Fruit fly (Drosophila melanogaster) whole organism, embryonic: Measurements from ENCODE around the gene CG18266.
A peak's percentile ranks its signal among the peaks of the same experiment; 100 is the strongest.

ENCODE experiments used
- Aef1 ChIP-seq: fragments of 200-800 bp; sonication (Bioruptor generic); IDR thresholded peaks from 3 replicates; pipeline ENCODE4 v1.3.6; 2022; ENCODE audit warnings: missing biosample characterization, missing genetic modification characterization
- Awh ChIP-seq: fragments of 200-800 bp; sonication (Bioruptor generic); IDR thresholded peaks from 2 replicates; pipeline ENCODE4, ENCODE4 v1.3.6; 2022; ENCODE audit warnings: missing biosample characterization, missing genetic modification characterization
- B-H1 ChIP-seq: fragments of 200-800 bp; sonication (Bioruptor generic); IDR thresholded peaks from 3 replicates; pipeline ENCODE4 v1.3.6; 2022; ENCODE audit warnings: missing biosample characterization, missing genetic modification characterization
- CG10267 ChIP-seq: fragments of 200-800 bp; sonication (Bioruptor generic); optimal IDR thresholded peaks from 2 replicates; lab custom pipeline; 2018; ENCODE audit warnings: missing biosample characterization, mild to moderate bottlenecking, missing genetic modification characterization, moderate library complexity
- CG10321 ChIP-seq: fragments of 200-800 bp; sonication (Bioruptor generic); IDR thresholded peaks from 2 replicates; pipeline ENCODE4 v1.3.6; 2022; ENCODE audit warnings: missing biosample characterization, missing genetic modification characterization
- CG11696 ChIP-seq: fragments of 200-800 bp; sonication (Bioruptor generic); IDR thresholded peaks from 2 replicates; pipeline ENCODE4 v1.3.6; 2022; ENCODE audit warnings: missing biosample characterization, missing genetic modification characterization
- CG12155 ChIP-seq: fragments of 200-800 bp; sonication (Bioruptor generic); optimal IDR thresholded peaks from 3 replicates; lab custom pipeline; 2016; ENCODE audit warnings: missing biosample characterization, missing genetic modification characterization
- CG12391 ChIP-seq: fragments of 200-800 bp; sonication (Bioruptor generic); optimal IDR thresholded peaks from 3 replicates; lab custom pipeline; 2018; ENCODE audit warnings: missing biosample characterization, mild to moderate bottlenecking, missing genetic modification characterization, moderate library complexity
- CG12942 ChIP-seq: fragments of 200-800 bp; sonication (Bioruptor generic); optimal IDR thresholded peaks from 3 replicates; lab custom pipeline; 2016; ENCODE audit warnings: missing biosample characterization, missing genetic modification characterization
- CG14965 ChIP-seq: fragments of 200-800 bp; sonication (Bioruptor generic); optimal IDR thresholded peaks from 2 replicates; lab custom pipeline; 2016; ENCODE audit warnings: missing biosample characterization, missing genetic modification characterization, borderline replicate concordance
- CG16863 ChIP-seq: fragments of 200-800 bp; sonication (Bioruptor generic); optimal IDR thresholded peaks from 3 replicates; lab custom pipeline; 2016; ENCODE audit warnings: missing biosample characterization, missing genetic modification characterization
- CG17186 ChIP-seq: fragments of 200-800 bp; sonication (Bioruptor generic); optimal IDR thresholded peaks from 3 replicates; lab custom pipeline; 2017; ENCODE audit warnings: missing biosample characterization, missing genetic modification reagents, missing genetic modification characterization
- CG17568 ChIP-seq: fragments of 200-800 bp; sonication (Bioruptor generic); optimal IDR thresholded peaks from 2 replicates; lab custom pipeline; 2018; ENCODE audit warnings: missing biosample characterization, mild to moderate bottlenecking, missing genetic modification characterization, moderate library complexity
- CG17612 ChIP-seq: fragments of 200-800 bp; sonication (Bioruptor generic); IDR thresholded peaks from 2 replicates; pipeline ENCODE4 v1.3.6; 2022; ENCODE audit warnings: missing biosample characterization, missing genetic modification characterization
- CG3163 ChIP-seq: fragments of 200-800 bp; sonication (Bioruptor generic); optimal IDR thresholded peaks from 3 replicates; lab custom pipeline; 2016; ENCODE audit warnings: missing biosample characterization, missing genetic modification characterization
- CG4404 ChIP-seq: fragments of 200-800 bp; sonication (Bioruptor generic); IDR thresholded peaks from 2 replicates; pipeline ENCODE4 v1.3.6; 2022; ENCODE audit warnings: missing biosample characterization, missing genetic modification characterization
- CG6813 ChIP-seq: fragments of 200-800 bp; sonication (Bioruptor generic); optimal IDR thresholded peaks from 2 replicates; lab custom pipeline; 2017; ENCODE audit warnings: missing biosample characterization, missing genetic modification characterization, mild to moderate bottlenecking, moderate library complexity, missing genetic modification reagents
- CG7963 ChIP-seq: fragments of 200-800 bp; sonication (Bioruptor generic); IDR thresholded peaks from 3 replicates; pipeline ENCODE4 v1.3.6; 2022; ENCODE audit warnings: missing biosample characterization, missing genetic modification characterization; ENCODE audit not compliant: partially characterized antibody
- CG8924 ChIP-seq: fragments of 200-800 bp; optimal IDR thresholded peaks from 3 replicates; lab custom pipeline; 2019; ENCODE audit warnings: missing biosample characterization, mild to moderate bottlenecking, missing genetic modification characterization, moderate library complexity
- Drgx ChIP-seq: fragments of 200-800 bp; sonication (Bioruptor generic); IDR thresholded peaks from 2 replicates; pipeline ENCODE4 v1.3.6; 2022; ENCODE audit warnings: missing biosample characterization, missing genetic modification characterization
- ERR ChIP-seq: fragments of 200-800 bp; sonication (Bioruptor generic); optimal IDR thresholded peaks from 2 replicates; lab custom pipeline; 2016; ENCODE audit warnings: missing biosample characterization, missing genetic modification characterization
- HLH54F ChIP-seq: fragments of 200-800 bp; sonication (Bioruptor generic); optimal IDR thresholded peaks from 3 replicates; lab custom pipeline; 2016; ENCODE audit warnings: missing biosample characterization, missing genetic modification characterization
- Hand ChIP-seq: fragments of 200-800 bp; sonication (Bioruptor generic); optimal IDR thresholded peaks from 2 replicates; lab custom pipeline; 2017; ENCODE audit warnings: mild to moderate bottlenecking, missing biosample characterization, missing genetic modification reagents, missing genetic modification characterization
- HmgZ ChIP-seq: fragments of 200-800 bp; sonication (Bioruptor generic); optimal IDR thresholded peaks from 2 replicates; lab custom pipeline; 2018; ENCODE audit warnings: missing biosample characterization, mild to moderate bottlenecking, missing genetic modification characterization
- Hmx ChIP-seq: fragments of 200-800 bp; sonication (Bioruptor generic); optimal IDR thresholded peaks from 2 replicates; lab custom pipeline; 2016; ENCODE audit warnings: missing biosample characterization, missing genetic modification characterization
- Lpt ChIP-seq: fragments of >200 bp; optimal IDR thresholded peaks from 2 replicates; lab custom pipeline; 2018; ENCODE audit warnings: missing biosample characterization, missing genetic modification characterization
- Meics ChIP-seq: fragments of 200-800 bp; sonication (Bioruptor generic); optimal IDR thresholded peaks from 2 replicates; lab custom pipeline; 2017; ENCODE audit warnings: missing biosample characterization, mild to moderate bottlenecking, missing genetic modification characterization
- Nf-YA ChIP-seq: fragments of 200-800 bp; sonication (Bioruptor generic); IDR thresholded peaks from 2 replicates; pipeline ENCODE4 v1.3.6; 2022; ENCODE audit warnings: missing biosample characterization, missing genetic modification characterization
- Nf-YB ChIP-seq: fragments of 200-800 bp; sonication (Bioruptor generic); optimal IDR thresholded peaks from 3 replicates; lab custom pipeline; 2019; ENCODE audit warnings: missing biosample characterization, mild to moderate bottlenecking, missing genetic modification characterization, moderate library complexity
- Pdp1 ChIP-seq, 2 experiments: fragments of 200-800 bp; sonication (Bioruptor generic); optimal IDR thresholded peaks; 3 replicates each; lab custom pipeline; 2016; ENCODE audit warnings: missing biosample characterization in 2 of 2, missing genetic modification characterization in 2 of 2, mild to moderate bottlenecking in 1 of 2, moderate library complexity in 1 of 2
- Sox100B ChIP-seq: fragments of 200-800 bp; sonication (Bioruptor generic); optimal IDR thresholded peaks from 3 replicates; lab custom pipeline; 2018; ENCODE audit warnings: missing biosample characterization, mild to moderate bottlenecking, missing genetic modification characterization
- Xrp1 ChIP-seq: fragments of 200-800 bp; sonication (Bioruptor generic); IDR thresholded peaks from 2 replicates; pipeline ENCODE4 v1.3.6; 2022; ENCODE audit warnings: missing biosample characterization, missing genetic modification characterization
- amos ChIP-seq: fragments of 200-800 bp; sonication (Bioruptor generic); IDR thresholded peaks from 2 replicates; pipeline ENCODE4 v1.3.6; 2022; ENCODE audit warnings: missing biosample characterization, missing genetic modification characterization; ENCODE audit not compliant: partially characterized antibody
- btn ChIP-seq: fragments of 200-800 bp; sonication (Bioruptor generic); optimal IDR thresholded peaks from 2 replicates; lab custom pipeline; 2016; ENCODE audit warnings: missing biosample characterization, missing genetic modification characterization
- cato ChIP-seq: fragments of 200-800 bp; sonication (Bioruptor generic); optimal IDR thresholded peaks from 2 replicates; lab custom pipeline; 2016; ENCODE audit warnings: missing biosample characterization, missing genetic modification characterization, borderline replicate concordance
- crol ChIP-seq: fragments of 200-800 bp; sonication (Bioruptor generic); IDR thresholded peaks from 2 replicates; pipeline ENCODE4 v1.3.6; 2022; ENCODE audit warnings: missing biosample characterization, missing genetic modification characterization
- cwo ChIP-seq: fragments of 200-800 bp; sonication (Bioruptor generic); optimal IDR thresholded peaks from 3 replicates; lab custom pipeline; 2017; ENCODE audit warnings: missing biosample characterization, missing genetic modification characterization, mild to moderate bottlenecking, moderate library complexity, missing genetic modification reagents
- disco-r ChIP-seq: fragments of 200-800 bp; sonication (Bioruptor generic); optimal IDR thresholded peaks from 2 replicates; lab custom pipeline; 2016; ENCODE audit warnings: missing biosample characterization, missing genetic modification characterization
- fd64A ChIP-seq: fragments of 200-800 bp; sonication (Bioruptor generic); optimal IDR thresholded peaks from 3 replicates; lab custom pipeline; 2018; ENCODE audit warnings: missing biosample characterization, mild to moderate bottlenecking, missing genetic modification characterization
- ftz-f1 ChIP-seq: fragments of 200-800 bp; sonication (Bioruptor generic); optimal IDR thresholded peaks from 2 replicates; lab custom pipeline; 2016; ENCODE audit warnings: missing biosample characterization, missing genetic modification characterization
- fu2 ChIP-seq: fragments of 200-800 bp; sonication (Bioruptor generic); optimal IDR thresholded peaks from 2 replicates; lab custom pipeline; 2016; ENCODE audit warnings: missing biosample characterization, missing genetic modification characterization
- gt ChIP-seq: fragments of 200-800 bp; sonication (Bioruptor generic); IDR thresholded peaks from 2 replicates; pipeline ENCODE4 v1.3.6; 2022; ENCODE audit warnings: missing biosample characterization, missing genetic modification characterization
- hb ChIP-seq: fragments of 200-800 bp; sonication (Bioruptor generic); IDR thresholded peaks from 3 replicates; pipeline ENCODE4 v1.3.6; 2022; ENCODE audit warnings: missing biosample characterization, missing genetic modification characterization; ENCODE audit not compliant: partially characterized antibody
- insv ChIP-seq, 2 experiments: fragments of 200-800 bp; sonication (Bioruptor generic); optimal IDR thresholded peaks; 3 replicates each; lab custom pipeline; 2016 to 2018; ENCODE audit warnings: missing biosample characterization in 2 of 2, missing genetic modification characterization in 2 of 2
- jigr1 ChIP-seq: fragments of 200-800 bp; sonication (Bioruptor generic); IDR thresholded peaks from 3 replicates; pipeline ENCODE4 v1.3.6; 2022; ENCODE audit warnings: missing biosample characterization, missing genetic modification characterization
- mirr ChIP-seq: fragments of 200-800 bp; sonication (Bioruptor generic); optimal IDR thresholded peaks from 3 replicates; lab custom pipeline; 2018; ENCODE audit warnings: missing biosample characterization, mild to moderate bottlenecking, missing genetic modification characterization
- pho ChIP-seq: fragments of 200-800 bp; sonication (Bioruptor generic); optimal IDR thresholded peaks from 2 replicates; lab custom pipeline; 2016; ENCODE audit warnings: missing biosample characterization, missing genetic modification characterization
- rib ChIP-seq: fragments of 200-800 bp; sonication (Bioruptor generic); IDR thresholded peaks from 2 replicates; pipeline ENCODE4 v1.3.6; 2022; ENCODE audit warnings: missing biosample characterization, missing genetic modification characterization
- slbo ChIP-seq: fragments of 200-800 bp; sonication (Bioruptor generic); IDR thresholded peaks from 2 replicates; pipeline ENCODE4 v1.3.6; 2022; ENCODE audit warnings: missing biosample characterization, missing genetic modification characterization
- sr ChIP-seq: fragments of 200-800 bp; sonication (Bioruptor generic); IDR thresholded peaks from 3 replicates; pipeline ENCODE4 v1.3.6; 2022; ENCODE audit warnings: missing biosample characterization, missing genetic modification characterization
- stc ChIP-seq: fragments of 200-800 bp; sonication (Bioruptor generic); IDR thresholded peaks from 2 replicates; pipeline ENCODE4 v1.3.6; 2022; ENCODE audit warnings: missing biosample characterization, missing genetic modification characterization
- tna ChIP-seq: fragments of 200-800 bp; sonication (Bioruptor generic); IDR thresholded peaks from 2 replicates; pipeline ENCODE4 v1.3.6; 2022; ENCODE audit warnings: missing biosample characterization, missing genetic modification characterization; ENCODE audit not compliant: partially characterized antibody

The CG18266 gene

DNA sequence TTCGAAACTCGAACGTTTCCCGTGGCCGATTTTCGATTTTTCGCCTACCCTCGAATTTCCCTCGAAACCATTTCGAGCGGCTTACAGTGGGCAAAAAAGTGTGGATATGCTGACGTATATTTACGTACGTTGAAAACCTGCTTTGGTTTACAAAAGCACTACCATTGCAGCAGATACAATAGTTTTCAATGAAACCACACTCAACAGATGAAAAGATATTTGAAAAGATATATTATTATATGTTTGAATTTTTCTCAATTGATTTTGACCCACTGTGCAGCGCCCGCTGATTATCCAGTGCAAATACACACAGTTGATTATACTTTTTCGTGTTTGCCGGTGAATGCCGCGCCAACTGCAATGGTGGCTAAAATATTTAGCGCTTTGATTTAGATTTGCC lies 13.5 kb downstream of the CG18266 start (continued):
- no peak for TF ChIP-seq cwo (GFP tag; lab: Kevin White, UChicago)
- no peak for TF ChIP-seq CG17186 (GFP tag; lab: Kevin White, UChicago)
- TF ChIP-seq Xrp1 (GFP tag; lab: Robert Waterston, UW), result no peak
- no peak for TF ChIP-seq B-H1 (GFP tag; lab: Robert Waterston, UW)
- no peak for TF ChIP-seq tna (GFP tag; lab: Robert Waterston, UW)
- no peak for TF ChIP-seq Hmx
- TF ChIP-seq amos (GFP tag; lab: Robert Waterston, UW), result no peak
- TF ChIP-seq Aef1, result no peak
- no peak for TF ChIP-seq CG7963
- no peak for TF ChIP-seq stc (GFP tag; lab: Robert Waterston, UW)
- no peak for TF ChIP-seq Pdp1 (GFP tag; optimal IDR thresholded peaks at IDR 0.05; lab: Kevin White, UChicago)
- TF ChIP-seq sr (GFP tag; lab: Robert Waterston, UW), result no peak
- peak; percentile 37 for TF ChIP-seq CG8924 (tag; lab: Kevin White, UChicago)
- no peak for TF ChIP-seq CG17612
- TF ChIP-seq ftz-f1 (GFP tag; lab: Kevin White, UChicago), result no peak
- no peak for TF ChIP-seq rib (GFP tag; lab: Robert Waterston, UW)
- TF ChIP-seq Nf-YB (GFP tag; lab: Kevin White, UChicago), result no peak
- peak; percentile 38; the same call in 1 of the 2 replicates for TF ChIP-seq slbo (GFP tag; lab: Robert Waterston, UW)
- TF ChIP-seq HmgZ, result no peak
- TF ChIP-seq ERR (GFP tag; lab: Kevin White, UChicago), result no peak
- no peak for TF ChIP-seq jigr1
- TF ChIP-seq CG12942 (GFP tag; lab: Kevin White, UChicago), result no peak
- TF ChIP-seq fd64A (GFP tag; lab: Kevin White, UChicago), result no peak
- TF ChIP-seq CG11696 (GFP tag; lab: Robert Waterston, UW), result no peak
- no peak for TF ChIP-seq CG3163 (GFP tag; lab: Kevin White, UChicago)
- peak; percentile 38 for TF ChIP-seq Meics
- TF ChIP-seq HLH54F, result no peak
- no peak for TF ChIP-seq crol (GFP tag; lab: Robert Waterston, UW)
- no peak for TF ChIP-seq insv (GFP tag; optimal IDR thresholded peaks at IDR 0.05; lab: Kevin White, UChicago)
- no peak for TF ChIP-seq gt (GFP tag; lab: Robert Waterston, UW)
- no peak for TF ChIP-seq mirr (GFP tag; lab: Kevin White, UChicago)
- TF ChIP-seq Lpt, result no peak
- TF ChIP-seq CG17568 (GFP tag; lab: Kevin White, UChicago), result no peak
- TF ChIP-seq disco-r, result no peak
- TF ChIP-seq Awh (GFP tag; lab: Robert Waterston, UW), result no peak
- no peak for TF ChIP-seq Hand (GFP tag; lab: Kevin White, UChicago)
- no peak for TF ChIP-seq fu2 (GFP tag; lab: Kevin White, UChicago)
- peak; percentile 21 for TF ChIP-seq CG10267
- TF ChIP-seq Nf-YA (GFP tag; lab: Robert Waterston, UW), result no peak
- peak; percentile 5 for TF ChIP-seq Sox100B (GFP tag; lab: Kevin White, UChicago)
- TF ChIP-seq cato (GFP tag; lab: Kevin White, UChicago), result no peak
- TF ChIP-seq CG6813 (GFP tag; lab: Kevin White, UChicago), result peak; percentile 60
- TF ChIP-seq CG10321 (GFP tag; lab: Robert Waterston, UW), result no peak
- no peak for TF ChIP-seq CG12391
- TF ChIP-seq CG12155 (GFP tag; lab: Kevin White, UChicago), result no peak
- no peak for TF ChIP-seq CG14965 (GFP tag; lab: Kevin White, UChicago)
- TF ChIP-seq CG4404 (GFP tag; lab: Robert Waterston, UW), result no peak
- no peak for TF ChIP-seq btn (GFP tag; lab: Kevin White, UChicago)
- TF ChIP-seq pho (GFP tag; lab: Kevin White, UChicago), result no peak
- TF ChIP-seq CG16863 (GFP tag; lab: Kevin White, UChicago), result no peak
- TF ChIP-seq Drgx, result no peak
- no peak for TF ChIP-seq hb (GFP tag; lab: Robert Waterston, UW)
